Worm (Caenorhabditis elegans) whole organism, dauer: ENCODE measurements around the gene lron-15.

Experiments used
- unc-62 ChIP-seq: sonication (generic microtip); optimal IDR thresholded peaks from 2 replicates; lab custom pipeline; 2017; ENCODE audit warnings: missing biosample characterization, missing genetic modification reagents, missing genetic modification characterization

Gene lron-15

ce11 chrII:6516276-6516675 lies 28.4 kb downstream of the lron-15 start, which contains the start of gene C56E6.7:
TSS of gene C56E6.7 (plus strand) at chrII:6516576.
- no peak for TF ChIP-seq unc-62 (GFP tag; lab: Kevin White, UChicago)

ce11 chrII:6513911-6514310 lies 30.8 kb downstream of the lron-15 start, which contains the start of gene R05G9R.1:
TSS of gene R05G9R.1 (minus strand) at chrII:6514011.
- TF ChIP-seq unc-62 (GFP tag; lab: Kevin White, UChicago) = no peak

- TF ChIP-seq unc-62 (GFP tag; lab: Kevin White, UChicago) = no peak
Observed at ce11 chrII:6513357-6513756, 31.3 kb downstream of the lron-15 start.

- no peak for TF ChIP-seq unc-62 (GFP tag; lab: Kevin White, UChicago)
Observed at ce11 chrII:6502826-6503225, 41.9 kb downstream of the lron-15 start, which contains the start of gene R05G9.1. TSS of gene R05G9.1 (plus strand) at chrII:6503168.

- TF ChIP-seq unc-62 (GFP tag; lab: Kevin White, UChicago) = no peak
Observed at ce11 chrII:6501420-6501819, 43.3 kb downstream of the lron-15 start, which contains the start of gene R05G9.3. TSS of gene R05G9.3 (minus strand) at chrII:6501520.

- no peak for TF ChIP-seq unc-62 (GFP tag; lab: Kevin White, UChicago)
Observed at ce11 chrII:6500161-6500560, 44.5 kb downstream of the lron-15 start, which contains the start of gene R05G9.5. TSS of gene R05G9.5 (minus strand) at chrII:6500261.

- no peak for TF ChIP-seq unc-62 (GFP tag; lab: Kevin White, UChicago)
Observed at ce11 chrII:6499067-6499466, 45.6 kb downstream of the lron-15 start, which contains the start of gene twk-49. TSS of gene twk-49 (minus strand) at chrII:6499167.

ce11 chrII:6498609-6499008 lies 46.1 kb downstream of the lron-15 start:
- TF ChIP-seq unc-62 (GFP tag; lab: Kevin White, UChicago) = no peak

ce11 chrII:6497137-6497536 lies 47.6 kb downstream of the lron-15 start:
- no peak for TF ChIP-seq unc-62 (GFP tag; lab: Kevin White, UChicago)

ce11 chrII:6496496-6496895 lies 48.2 kb downstream of the lron-15 start:
- no peak for TF ChIP-seq unc-62 (GFP tag; lab: Kevin White, UChicago)

ce11 chrII:6493709-6494326 lies 50.9 kb downstream of the lron-15 start:
- no peak for TF ChIP-seq unc-62 (GFP tag; lab: Kevin White, UChicago)

- TF ChIP-seq unc-62 (GFP tag; lab: Kevin White, UChicago) = no peak
Observed at ce11 chrII:6493139-6493538, 51.6 kb downstream of the lron-15 start.

- no peak for TF ChIP-seq unc-62 (GFP tag; lab: Kevin White, UChicago)
Observed at ce11 chrII:6491817-6492452, 52.8 kb downstream of the lron-15 start, which contains the start of the genes T28D9.11 and T28D9.1. TSS of gene T28D9.11 (minus strand) at chrII:6491993. TSS of gene T28D9.1 (plus strand) at chrII:6492402.

- TF ChIP-seq unc-62 (GFP tag; lab: Kevin White, UChicago) = no peak
Observed at ce11 chrII:6491187-6491586, 53.5 kb downstream of the lron-15 start.
